Fruit fly (Drosophila melanogaster) whole organism, embryonic: ENCODE results near the gene CG13898.

ENCODE experiments used
- ATbp ChIP-seq: fragments of 200-800 bp; sonication (Bioruptor generic); optimal IDR thresholded peaks from 2 replicates; lab custom pipeline; 2017; ENCODE audit warnings: missing biosample characterization, mild to moderate bottlenecking, missing genetic modification characterization, missing genetic modification reagents
- Awh ChIP-seq: fragments of 200-800 bp; sonication (Bioruptor generic); IDR thresholded peaks from 2 replicates; pipeline ENCODE4, ENCODE4 v1.3.6; 2022; ENCODE audit warnings: missing biosample characterization, missing genetic modification characterization
- CG10654 ChIP-seq: fragments of 200-800 bp; sonication (Bioruptor generic); optimal IDR thresholded peaks from 2 replicates; lab custom pipeline; 2016; ENCODE audit warnings: missing biosample characterization, missing genetic modification characterization
- CG11085 ChIP-seq: fragments of 200-800 bp; sonication (Bioruptor generic); IDR thresholded peaks from 2 replicates; pipeline ENCODE4 v1.3.6; 2022; ENCODE audit warnings: missing biosample characterization, missing genetic modification characterization
- CG12104 ChIP-seq: fragments of 200-800 bp; sonication (Bioruptor generic); optimal IDR thresholded peaks from 3 replicates; lab custom pipeline; 2016; ENCODE audit warnings: missing biosample characterization, missing genetic modification characterization
- CG12155 ChIP-seq: fragments of 200-800 bp; sonication (Bioruptor generic); optimal IDR thresholded peaks from 3 replicates; lab custom pipeline; 2016; ENCODE audit warnings: missing biosample characterization, missing genetic modification characterization
- CG17328 ChIP-seq: fragments of 200-800 bp; sonication (Bioruptor generic); IDR thresholded peaks from 2 replicates; pipeline ENCODE4 v1.3.6; 2022; ENCODE audit warnings: missing biosample characterization, missing genetic modification characterization
- CG17612 ChIP-seq: fragments of 200-800 bp; sonication (Bioruptor generic); IDR thresholded peaks from 2 replicates; pipeline ENCODE4 v1.3.6; 2022; ENCODE audit warnings: missing biosample characterization, missing genetic modification characterization
- CG2199 ChIP-seq: fragments of 200-800 bp; sonication (Bioruptor generic); IDR thresholded peaks from 3 replicates; pipeline ENCODE4 v1.3.6; 2022; ENCODE audit warnings: missing biosample characterization, missing genetic modification characterization
- CG3163 ChIP-seq: fragments of 200-800 bp; sonication (Bioruptor generic); optimal IDR thresholded peaks from 3 replicates; lab custom pipeline; 2016; ENCODE audit warnings: missing biosample characterization, missing genetic modification characterization
- CG4328 ChIP-seq: fragments of 200-800 bp; sonication (Bioruptor generic); optimal IDR thresholded peaks from 3 replicates; lab custom pipeline; 2017; ENCODE audit warnings: missing biosample characterization, missing genetic modification reagents, missing genetic modification characterization
- CG4820 ChIP-seq: fragments of 200-800 bp; sonication (Bioruptor generic); optimal IDR thresholded peaks from 3 replicates; lab custom pipeline; 2016; ENCODE audit warnings: missing biosample characterization, missing genetic modification characterization
- CG5180 ChIP-seq: fragments of 200-800 bp; sonication (Bioruptor generic); optimal IDR thresholded peaks from 3 replicates; lab custom pipeline; 2017; ENCODE audit warnings: missing biosample characterization, missing genetic modification characterization, mild to moderate bottlenecking, moderate library complexity, missing genetic modification reagents
- CG5953 ChIP-seq: fragments of 200-800 bp; sonication (Bioruptor generic); IDR thresholded peaks from 2 replicates; pipeline ENCODE4 v1.3.6; 2022; ENCODE audit warnings: missing biosample characterization, missing genetic modification characterization
- CG6654 ChIP-seq: fragments of 200-800 bp; sonication (Bioruptor generic); optimal IDR thresholded peaks from 2 replicates; lab custom pipeline; 2017; ENCODE audit warnings: missing biosample characterization, mild to moderate bottlenecking, missing genetic modification characterization
- D19B ChIP-seq: fragments of 200-800 bp; sonication (Bioruptor generic); optimal IDR thresholded peaks from 2 replicates; lab custom pipeline; 2017; ENCODE audit warnings: missing biosample characterization, mild to moderate bottlenecking, missing genetic modification characterization
- E2f1 ChIP-seq: fragments of 200-800 bp; sonication (Bioruptor generic); IDR thresholded peaks from 2 replicates; pipeline ENCODE4 v1.3.6; 2022; ENCODE audit warnings: missing biosample characterization, missing genetic modification characterization
- HLH4C ChIP-seq: fragments of 200-800 bp; sonication (Bioruptor generic); IDR thresholded peaks from 3 replicates; pipeline ENCODE4 v1.3.6; 2022; ENCODE audit warnings: missing biosample characterization, missing genetic modification characterization; ENCODE audit not compliant: partially characterized antibody
- Hr3 ChIP-seq: fragments of 200-800 bp; sonication (Bioruptor generic); optimal IDR thresholded peaks from 3 replicates; lab custom pipeline; 2016; ENCODE audit warnings: missing biosample characterization, missing genetic modification characterization
- Lhr ChIP-seq: fragments of 200-800 bp; sonication (Bioruptor generic); optimal IDR thresholded peaks from 3 replicates; lab custom pipeline; 2017; ENCODE audit warnings: mild to moderate bottlenecking, missing biosample characterization, missing genetic modification reagents, missing genetic modification characterization
- Lpt ChIP-seq: fragments of >200 bp; optimal IDR thresholded peaks from 2 replicates; lab custom pipeline; 2018; ENCODE audit warnings: missing biosample characterization, missing genetic modification characterization
- Mad ChIP-seq: fragments of 200-800 bp; sonication (Bioruptor generic); optimal IDR thresholded peaks from 2 replicates; lab custom pipeline; 2016; ENCODE audit warnings: missing biosample characterization, missing genetic modification characterization
- NK7.1 ChIP-seq: fragments of 200-800 bp; sonication (Bioruptor generic); optimal IDR thresholded peaks from 3 replicates; lab custom pipeline; 2016; ENCODE audit warnings: missing biosample characterization, missing genetic modification characterization
- Opbp ChIP-seq: fragments of 200-800 bp; sonication (Bioruptor generic); IDR thresholded peaks from 3 replicates; pipeline ENCODE4 v1.3.6; 2022; ENCODE audit warnings: missing biosample characterization, missing genetic modification characterization; ENCODE audit not compliant: partially characterized antibody
- PHDP ChIP-seq: fragments of 200-800 bp; sonication (Bioruptor generic); optimal IDR thresholded peaks from 3 replicates; lab custom pipeline; 2018; ENCODE audit warnings: missing biosample characterization, mild to moderate bottlenecking, missing genetic modification characterization, moderate library complexity
- Poxn ChIP-seq: fragments of 200-800 bp; sonication (Bioruptor generic); IDR thresholded peaks from 2 replicates; pipeline ENCODE4 v1.3.6; 2022; ENCODE audit warnings: missing biosample characterization, missing genetic modification characterization
- Ptx1 ChIP-seq: fragments of 200-800 bp; sonication (Bioruptor generic); IDR thresholded peaks from 2 replicates; pipeline ENCODE4 v1.3.6; 2022; ENCODE audit warnings: missing biosample characterization, missing genetic modification characterization
- Tbp ChIP-seq: fragments of >200 bp; optimal IDR thresholded peaks from 2 replicates; lab custom pipeline; 2018; ENCODE audit warnings: missing biosample characterization, missing genetic modification characterization
- ac ChIP-seq: fragments of 200-800 bp; sonication (Bioruptor generic); optimal IDR thresholded peaks from 3 replicates; lab custom pipeline; 2017; ENCODE audit warnings: missing biosample characterization, mild to moderate bottlenecking, missing genetic modification characterization
- cato ChIP-seq: fragments of 200-800 bp; sonication (Bioruptor generic); optimal IDR thresholded peaks from 2 replicates; lab custom pipeline; 2016; ENCODE audit warnings: missing biosample characterization, missing genetic modification characterization, borderline replicate concordance
- crc ChIP-seq: fragments of 200-800 bp; sonication (Bioruptor generic); optimal IDR thresholded peaks from 2 replicates; lab custom pipeline; 2016; ENCODE audit warnings: missing biosample characterization, missing genetic modification characterization
- crp ChIP-seq, 2 experiments: fragments of 200-800 bp; sonication (Bioruptor generic); optimal IDR thresholded peaks; 2 replicates in 1 of 2; 3 replicates in 1 of 2; lab custom pipeline; 2017; ENCODE audit warnings: missing biosample characterization in 2 of 2, missing genetic modification characterization in 2 of 2, mild to moderate bottlenecking in 1 of 2, moderate library complexity in 1 of 2
- dati ChIP-seq: fragments of 200-800 bp; sonication (Bioruptor generic); IDR thresholded peaks from 2 replicates; pipeline ENCODE4 v1.3.6; 2022; ENCODE audit warnings: missing biosample characterization, missing genetic modification characterization
- dimm ChIP-seq: fragments of 200-800 bp; sonication (Bioruptor generic); IDR thresholded peaks from 2 replicates; pipeline ENCODE4 v1.3.6; 2022; ENCODE audit warnings: missing biosample characterization, missing genetic modification characterization
- dmrt11E ChIP-seq: fragments of 200-800 bp; sonication (Bioruptor generic); optimal IDR thresholded peaks from 3 replicates; lab custom pipeline; 2018; ENCODE audit warnings: missing biosample characterization, mild to moderate bottlenecking, missing genetic modification characterization, moderate library complexity
- exex ChIP-seq: fragments of 200-800 bp; sonication (Bioruptor generic); optimal IDR thresholded peaks from 4 replicates; lab custom pipeline; 2018; ENCODE audit warnings: missing biosample characterization, mild to moderate bottlenecking, missing genetic modification characterization, moderate library complexity
- fd102C ChIP-seq: fragments of 200-800 bp; sonication (Bioruptor generic); optimal IDR thresholded peaks from 2 replicates; lab custom pipeline; 2018; ENCODE audit warnings: missing biosample characterization, mild to moderate bottlenecking, missing genetic modification characterization, moderate library complexity
- gce ChIP-seq: fragments of 200-800 bp; sonication (Bioruptor generic); IDR thresholded peaks from 3 replicates; pipeline ENCODE4 v1.3.6; 2022; ENCODE audit warnings: missing biosample characterization, missing genetic modification characterization
- grn ChIP-seq: fragments of 200-800 bp; sonication (Bioruptor generic); optimal IDR thresholded peaks from 3 replicates; lab custom pipeline; 2017; ENCODE audit warnings: missing biosample characterization, missing genetic modification characterization
- ken ChIP-seq: fragments of 200-800 bp; sonication (Bioruptor generic); IDR thresholded peaks from 3 replicates; pipeline ENCODE4 v1.3.6; 2022; ENCODE audit warnings: missing biosample characterization, missing genetic modification characterization
- lmd ChIP-seq: fragments of 200-800 bp; sonication (Bioruptor generic); IDR thresholded peaks from 2 replicates; pipeline ENCODE4 v1.3.6; 2022; ENCODE audit warnings: missing biosample characterization, missing genetic modification characterization
- pfk ChIP-seq: fragments of 200-800 bp; sonication (Bioruptor generic); optimal IDR thresholded peaks from 2 replicates; lab custom pipeline; 2018; ENCODE audit warnings: missing biosample characterization, mild to moderate bottlenecking, missing genetic modification characterization, moderate library complexity
- pita ChIP-seq: fragments of 200-800 bp; sonication (Bioruptor generic); optimal IDR thresholded peaks from 2 replicates; lab custom pipeline; 2017; ENCODE audit warnings: missing biosample characterization, mild to moderate bottlenecking, missing genetic modification characterization
- pzg ChIP-seq: fragments of 200-800 bp; sonication (Bioruptor generic); optimal IDR thresholded peaks from 3 replicates; lab custom pipeline; 2018; ENCODE audit warnings: missing biosample characterization, mild to moderate bottlenecking, missing genetic modification characterization, moderate library complexity
- slou ChIP-seq: fragments of 200-800 bp; sonication (Bioruptor generic); optimal IDR thresholded peaks from 3 replicates; lab custom pipeline; 2016; ENCODE audit warnings: missing biosample characterization, missing genetic modification characterization
- ssp ChIP-seq: fragments of 200-800 bp; sonication (Bioruptor generic); IDR thresholded peaks from 2 replicates; pipeline ENCODE4 v1.3.6; 2022; ENCODE audit warnings: missing biosample characterization, missing genetic modification characterization
- tna ChIP-seq: fragments of 200-800 bp; sonication (Bioruptor generic); IDR thresholded peaks from 2 replicates; pipeline ENCODE4 v1.3.6; 2022; ENCODE audit warnings: missing biosample characterization, missing genetic modification characterization; ENCODE audit not compliant: partially characterized antibody
- toy ChIP-seq: fragments of 200-800 bp; sonication (Bioruptor generic); IDR thresholded peaks from 2 replicates; pipeline ENCODE4 v1.3.6; 2022; ENCODE audit warnings: missing biosample characterization, missing genetic modification characterization
- zfh2 ChIP-seq: fragments of 200-800 bp; sonication (Bioruptor generic); optimal IDR thresholded peaks from 2 replicates; lab custom pipeline; 2016; ENCODE audit warnings: missing biosample characterization, missing genetic modification characterization

CG13898 gene

DNA sequence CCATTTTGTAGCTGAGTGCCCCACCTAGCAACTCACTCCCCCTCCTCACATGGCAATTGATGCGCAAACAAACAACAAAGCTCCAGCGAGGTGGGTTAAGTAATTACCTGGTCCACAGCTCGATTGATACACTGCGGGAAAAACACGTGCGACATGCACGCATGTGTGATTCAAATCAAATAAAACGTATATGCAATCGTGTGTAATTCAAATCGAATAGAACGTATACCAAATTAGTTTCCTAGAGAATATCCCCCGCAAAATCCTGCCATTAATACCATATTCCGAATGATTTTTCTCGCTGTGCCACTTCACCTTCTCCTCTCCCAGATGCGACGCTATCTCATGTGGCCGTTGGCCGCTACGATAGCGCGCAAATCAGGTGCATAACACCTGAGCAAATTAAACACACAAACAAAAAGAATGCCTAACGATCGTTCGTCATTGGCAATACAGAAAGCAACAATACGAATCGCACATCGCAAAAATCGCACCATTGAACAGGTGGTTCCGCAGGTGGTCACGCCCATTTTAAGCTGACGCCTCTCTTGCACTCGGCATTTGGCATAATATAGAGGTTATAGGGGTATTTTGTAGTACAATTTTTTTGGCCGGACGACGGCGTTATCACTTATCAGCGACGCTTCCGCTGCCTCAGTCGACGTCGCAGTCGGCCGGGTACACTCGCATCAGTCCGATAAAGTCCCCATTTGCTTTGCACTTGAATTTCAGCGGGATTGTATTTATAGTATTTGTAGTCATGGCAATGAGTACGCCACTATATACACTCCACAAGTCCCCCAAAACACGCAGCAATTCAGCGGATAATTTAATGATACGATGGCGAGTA, 19.5 kb downstream of the CG13898 start (continued):
- TF ChIP-seq ATbp (GFP tag; lab: Kevin White, UChicago) (peak; percentile 64), CG17612 (GFP tag; lab: Robert Waterston, UW) (peak; percentile 67), pita (no peak), fd102C (GFP tag; lab: Kevin White, UChicago) (no peak), CG12104 (GFP tag; lab: Kevin White, UChicago) (peak; percentile 15), PHDP (tag; lab: Kevin White, UChicago) (peak; percentile 49), Ptx1 (GFP tag; lab: Robert Waterston, UW) (peak; percentile 83), CG5953 (GFP tag; lab: Robert Waterston, UW) (peak; percentile 65), NK7.1 (GFP tag; lab: Kevin White, UChicago) (peak; percentile 43), D19B (no peak), Mad (GFP tag; lab: Kevin White, UChicago) (peak; percentile 58), Poxn (GFP tag; lab: Robert Waterston, UW) (0 out of 2 replicates have a peak, but pooled peaks have one; percentile 18), pzg (GFP tag; lab: Kevin White, UChicago) (no peak), HLH4C (GFP tag; lab: Robert Waterston, UW) (no peak), CG11085 (GFP tag; lab: Robert Waterston, UW) (peak; percentile 20; the same call in 1 of the 2 replicates), cato (peak; percentile 44), Opbp (GFP tag; lab: Robert Waterston, UW) (no peak), Hr3 (GFP tag; lab: Kevin White, UChicago) (peak; percentile 65), CG10654 (no peak), pfk (no peak), ac (GFP tag; lab: Kevin White, UChicago) (no peak), dimm (GFP tag; lab: Robert Waterston, UW) (peak; percentile 39; the same call in 1 of the 2 replicates), E2f1 (GFP tag; lab: Robert Waterston, UW) (0 out of 2 replicates have a peak, but pooled peaks have one; percentile 33), CG3163 (GFP tag; lab: Kevin White, UChicago) (peak; percentile 33), slou (GFP tag; lab: Kevin White, UChicago) (no peak), exex (tag; lab: Kevin White, UChicago) (peak; percentile 65), grn (GFP tag; lab: Kevin White, UChicago) (no peak), dati (GFP tag; lab: Robert Waterston, UW) (peak; percentile 59), ken (peak; percentile 66; the same call in 1 of the 3 replicates), crp (GFP tag; optimal IDR thresholded peaks at IDR 0.05; lab: Kevin White, UChicago) (no peak), zfh2 (peak; percentile 71), Tbp (GFP tag; lab: Kevin White, UChicago) (no peak), toy (GFP tag; lab: Robert Waterston, UW) (0 out of 2 replicates have a peak, but pooled peaks have one; percentile 31), tna (GFP tag; lab: Robert Waterston, UW) (no peak), CG4820 (GFP tag; lab: Kevin White, UChicago) (peak; percentile 55), dmrt11E (tag; lab: Kevin White, UChicago) (peak; percentile 22), CG4328 (GFP tag; lab: Kevin White, UChicago) (no peak), Awh (peak; percentile 59; the same call in 1 of the 2 replicates), crc (GFP tag; lab: Kevin White, UChicago) (peak; percentile 55), CG2199 (GFP tag; lab: Robert Waterston, UW) (no peak), gce (no peak), Lpt (no peak), CG17328 (GFP tag; lab: Robert Waterston, UW) (peak; percentile 72), lmd (GFP tag; lab: Robert Waterston, UW) (peak; percentile 79), CG6654 (GFP tag; lab: Kevin White, UChicago) (no peak), CG12155 (peak; percentile 55), Lhr (GFP tag; lab: Kevin White, UChicago) (peak; percentile 24), ssp (GFP tag; lab: Robert Waterston, UW) (peak; percentile 55), CG5180 (GFP tag; lab: Kevin White, UChicago) (peak; percentile 29)
